Fruit fly (Drosophila melanogaster): ENCODE measurements around the gene CG15482.
A peak's percentile ranks its signal among the peaks of the same experiment; 100 is the strongest.

CG15482 gene

DNA sequence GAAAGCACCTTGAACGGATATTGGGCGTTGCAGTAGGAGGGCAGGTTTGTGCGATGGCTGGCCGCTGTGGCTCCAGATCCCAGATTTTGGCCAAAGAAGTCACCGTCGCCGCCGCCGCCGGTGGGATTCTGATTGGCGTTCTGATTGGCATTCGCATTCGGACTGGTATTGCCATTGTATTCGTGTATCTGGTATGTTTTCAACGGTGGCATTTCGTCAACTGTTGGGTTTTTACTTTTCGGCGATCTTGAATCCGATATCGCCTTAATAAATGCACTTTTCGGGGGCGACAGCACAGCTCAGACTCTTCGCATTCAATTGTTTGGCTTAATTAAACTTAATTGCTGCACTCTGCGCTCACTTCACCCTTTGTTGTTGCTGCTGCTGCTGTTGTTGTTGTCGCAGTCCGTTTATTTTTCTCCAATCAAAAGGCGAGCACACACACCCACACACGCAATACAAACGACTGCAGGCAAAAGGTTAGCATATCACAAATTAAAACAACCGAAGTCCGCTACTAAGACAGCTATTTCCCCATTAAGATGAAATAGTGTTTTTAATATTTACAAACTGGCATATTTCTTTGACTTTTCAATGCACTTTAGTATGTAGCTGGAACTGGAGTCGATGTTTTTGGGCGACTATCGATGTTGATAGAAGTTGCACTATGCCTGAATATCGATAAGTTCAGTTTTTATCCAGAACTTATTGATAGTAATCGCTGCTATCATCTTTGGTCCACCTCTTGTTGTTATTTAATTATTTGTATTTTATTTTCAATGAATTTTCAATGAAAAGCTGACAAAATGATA lies 7.9 kb upstream of the CG15482 start, which contains the start of the genes CG9426 and mRF1 (continued):
- TF ChIP-seq CG17802 (tag; optimal IDR thresholded peaks at IDR 0.05) (no peak), fd3F (GFP tag; optimal IDR thresholded peaks at IDR 0.05) (no peak), ato (GFP tag; IDR thresholded peaks at IDR 0.05; ENCODE audit: partially characterized antibody) (peak; percentile 93), Hr3 (GFP tag; optimal IDR thresholded peaks at IDR 0.05) (no peak), CG18599 (GFP tag; optimal IDR thresholded peaks at IDR 0.05) (no peak), CG4730 (GFP tag; IDR thresholded peaks at IDR 0.05) (no peak), CG6654 (GFP tag; optimal IDR thresholded peaks at IDR 0.05) (no peak), inv (GFP tag; IDR thresholded peaks at IDR 0.05; ENCODE audit: partially characterized antibody) (peak; percentile 96), Poxn (GFP tag; IDR thresholded peaks at IDR 0.05) (no peak), CG11093 (GFP tag; IDR thresholded peaks at IDR 0.05) (no peak), ERR (GFP tag; optimal IDR thresholded peaks at IDR 0.05) (peak; percentile 27), Sox100B (GFP tag; optimal IDR thresholded peaks at IDR 0.05) (no peak), tll (GFP tag; optimal IDR thresholded peaks at IDR 0.05) (peak in 1 of 2 experiments; percentile 67), Hr39 (optimal IDR thresholded peaks at IDR 0.05) (no peak), CG9727 (GFP tag; optimal IDR thresholded peaks at IDR 0.05) (peak; percentile 3), Max (GFP tag; optimal IDR thresholded peaks at IDR 0.05) (no peak), CG17829 (tag; optimal IDR thresholded peaks at IDR 0.05) (peak; percentile 61), cad (GFP tag; optimal IDR thresholded peaks at IDR 0.05) (no peak), bbx (GFP tag; IDR thresholded peaks at IDR 0.05; ENCODE audit: partially characterized antibody) (peak; percentile 97), row (GFP tag; IDR thresholded peaks at IDR 0.05) (peak; percentile 39; the same call in 1 of the 3 replicates), CG12769 (tag; optimal IDR thresholded peaks at IDR 0.05) (peak; percentile 41), gsb (GFP tag; IDR thresholded peaks at IDR 0.05) (no peak), Fer3 (tag; optimal IDR thresholded peaks at IDR 0.05) (no peak), ems (GFP tag; optimal IDR thresholded peaks at IDR 0.05) (peak; percentile 30), CG9437 (GFP tag; optimal IDR thresholded peaks at IDR 0.05) (no peak), Doc2 (GFP tag; IDR thresholded peaks at IDR 0.05) (no peak), Ada2b (GFP tag; IDR thresholded peaks at IDR 0.05) (no peak), CG9817 (tag; optimal IDR thresholded peaks at IDR 0.05) (no peak), odd (GFP tag; optimal IDR thresholded peaks at IDR 0.05) (no peak), CG11696 (GFP tag; IDR thresholded peaks at IDR 0.05) (no peak), Blimp-1 (GFP tag; optimal IDR thresholded peaks at IDR 0.05) (no peak), CG9932 (GFP tag; IDR thresholded peaks at IDR 0.05) (peak; percentile 66; the same call in 1 of the 2 replicates), Ssrp (tag; optimal IDR thresholded peaks at IDR 0.05) (no peak), CG13296 (GFP tag; optimal IDR thresholded peaks at IDR 0.05) (peak; percentile 6), CG5245 (GFP tag; optimal IDR thresholded peaks at IDR 0.05) (no peak), fd64A (GFP tag; optimal IDR thresholded peaks at IDR 0.05) (no peak), NfI (GFP tag; optimal IDR thresholded peaks at IDR 0.05) (no peak), CG18476 (GFP tag; optimal IDR thresholded peaks at IDR 0.05) (no peak), CG12744 (GFP tag; optimal IDR thresholded peaks at IDR 0.05) (peak; percentile 14), CG16813 (GFP tag; IDR thresholded peaks at IDR 0.05; ENCODE audit: partially characterized antibody) (peak; percentile 100), CG13287 (GFP tag; IDR thresholded peaks at IDR 0.05; ENCODE audit: partially characterized antibody) (peak; percentile 99), CG15073 (GFP tag; optimal IDR thresholded peaks at IDR 0.05) (no peak), CG10959 (GFP tag; IDR thresholded peaks at IDR 0.05) (no peak), slou (GFP tag; optimal IDR thresholded peaks at IDR 0.05) (no peak), CG6689 (GFP tag; IDR thresholded peaks at IDR 0.05) (no peak), sens (GFP tag) (peak; percentile 88), CG3065 (GFP tag; optimal IDR thresholded peaks at IDR 0.05) (no peak), CG8765 (GFP tag; IDR thresholded peaks at IDR 0.05) (no peak), CG4424 (GFP tag; optimal IDR thresholded peaks at IDR 0.05) (no peak)

Data from whole organism, embryonic.